Worm (Caenorhabditis elegans): Measurements from ENCODE around the gene alkb-8.

ce11 chrIII:3675480-3675879 lies 33.6 kb upstream of the alkb-8 start:
- TF ChIP-seq ama-1 (optimal IDR thresholded peaks at IDR 0.05) (no peak), F13C5.2 (tag; optimal IDR thresholded peaks at IDR 0.05) (no peak), flt-1 (GFP tag; IDR thresholded peaks at IDR 0.05) (no peak), hmg-4 (GFP tag; optimal IDR thresholded peaks at IDR 0.05) (no peak), ceh-13 (GFP tag; optimal IDR thresholded peaks at IDR 0.05) (no peak)
